Fruit fly (Drosophila melanogaster) whole organism, embryonic: ENCODE results near the gene ato.

Source experiments
- Awh ChIP-seq: fragments of 200-800 bp; sonication (Bioruptor generic); IDR thresholded peaks from 2 replicates; pipeline ENCODE4, ENCODE4 v1.3.6; 2022; ENCODE audit warnings: missing biosample characterization, missing genetic modification characterization
- Bgb ChIP-seq: fragments of 200-800 bp; sonication (Bioruptor generic); IDR thresholded peaks from 2 replicates; pipeline ENCODE4 v1.3.6; 2022; ENCODE audit warnings: missing biosample characterization, missing genetic modification characterization; ENCODE audit not compliant: partially characterized antibody
- CG1233 ChIP-seq: fragments of 200-800 bp; sonication (Bioruptor generic); optimal IDR thresholded peaks from 4 replicates; lab custom pipeline; 2018; ENCODE audit warnings: missing biosample characterization, mild to moderate bottlenecking, missing genetic modification characterization
- CG12659 ChIP-seq: fragments of 200-800 bp; sonication (Bioruptor generic); optimal IDR thresholded peaks from 3 replicates; lab custom pipeline; 2017; ENCODE audit warnings: mild to moderate bottlenecking, missing biosample characterization, missing genetic modification reagents, missing genetic modification characterization
- CG13287 ChIP-seq: fragments of 200-800 bp; sonication (Bioruptor generic); IDR thresholded peaks from 2 replicates; pipeline ENCODE4 v1.3.6; 2022; ENCODE audit warnings: missing biosample characterization, missing genetic modification characterization; ENCODE audit not compliant: partially characterized antibody
- CG13624 ChIP-seq: fragments of 200-800 bp; sonication (Bioruptor generic); optimal IDR thresholded peaks from 2 replicates; lab custom pipeline; 2016; ENCODE audit warnings: missing biosample characterization, missing genetic modification characterization
- CG13775 ChIP-seq: fragments of 200-800 bp; sonication (Bioruptor generic); optimal IDR thresholded peaks from 3 replicates; lab custom pipeline; 2017; ENCODE audit warnings: missing biosample characterization, mild to moderate bottlenecking, missing genetic modification characterization
- CG14710 ChIP-seq: fragments of 200-800 bp; sonication (Bioruptor generic); optimal IDR thresholded peaks from 3 replicates; lab custom pipeline; 2019; ENCODE audit warnings: missing biosample characterization, mild to moderate bottlenecking, missing genetic modification characterization, moderate library complexity
- CG17912 ChIP-seq: fragments of 200-800 bp; sonication (Bioruptor generic); optimal IDR thresholded peaks from 2 replicates; lab custom pipeline; 2018; ENCODE audit warnings: missing biosample characterization, mild to moderate bottlenecking, missing genetic modification characterization
- CG2678 ChIP-seq: fragments of 200-800 bp; sonication (Bioruptor generic); optimal IDR thresholded peaks from 3 replicates; lab custom pipeline; 2019; ENCODE audit warnings: missing biosample characterization, mild to moderate bottlenecking, missing genetic modification characterization, moderate library complexity
- CG30403 ChIP-seq: fragments of 200-800 bp; sonication (Bioruptor generic); optimal IDR thresholded peaks from 3 replicates; lab custom pipeline; 2016; ENCODE audit warnings: missing biosample characterization, missing genetic modification characterization
- CG3163 ChIP-seq: fragments of 200-800 bp; sonication (Bioruptor generic); optimal IDR thresholded peaks from 3 replicates; lab custom pipeline; 2016; ENCODE audit warnings: missing biosample characterization, missing genetic modification characterization
- CG33213 ChIP-seq: fragments of 200-800 bp; sonication (Bioruptor generic); optimal IDR thresholded peaks from 3 replicates; lab custom pipeline; 2016; ENCODE audit warnings: missing biosample characterization, missing genetic modification characterization
- CG6689 ChIP-seq: fragments of 200-800 bp; sonication (Bioruptor generic); IDR thresholded peaks from 2 replicates; pipeline ENCODE4 v1.3.6; 2022; ENCODE audit warnings: missing biosample characterization, missing genetic modification characterization
- CG6765 ChIP-seq: fragments of 200-800 bp; sonication (Bioruptor generic); optimal IDR thresholded peaks from 3 replicates; lab custom pipeline; 2017; ENCODE audit warnings: missing biosample characterization, mild to moderate bottlenecking, missing genetic modification characterization
- CG8765 ChIP-seq: fragments of 200-800 bp; sonication (Bioruptor generic); IDR thresholded peaks from 2 replicates; pipeline ENCODE4 v1.3.6; 2022; ENCODE audit warnings: missing biosample characterization, missing genetic modification characterization
- CG8944 ChIP-seq: fragments of 200-800 bp; sonication (Bioruptor generic); optimal IDR thresholded peaks from 3 replicates; lab custom pipeline; 2016; ENCODE audit warnings: missing biosample characterization, missing genetic modification characterization
- CG9609 ChIP-seq: fragments of 200-800 bp; sonication (Bioruptor generic); optimal IDR thresholded peaks from 3 replicates; lab custom pipeline; 2016; ENCODE audit warnings: missing biosample characterization, missing genetic modification characterization
- Dll ChIP-seq: fragments of 200-800 bp; sonication (Bioruptor generic); IDR thresholded peaks from 4 replicates; pipeline ENCODE4 v1.3.6; 2022; ENCODE audit warnings: missing biosample characterization, missing genetic modification characterization; ENCODE audit not compliant: partially characterized antibody
- Dp ChIP-seq: fragments of 200-800 bp; sonication (Bioruptor generic); optimal IDR thresholded peaks from 2 replicates; lab custom pipeline; 2018; ENCODE audit warnings: missing biosample characterization, mild to moderate bottlenecking, missing genetic modification characterization, moderate library complexity
- E2f1 ChIP-seq: fragments of 200-800 bp; sonication (Bioruptor generic); IDR thresholded peaks from 2 replicates; pipeline ENCODE4 v1.3.6; 2022; ENCODE audit warnings: missing biosample characterization, missing genetic modification characterization
- Ets97D ChIP-seq: fragments of 200-800 bp; sonication (Bioruptor generic); optimal IDR thresholded peaks from 3 replicates; lab custom pipeline; 2016; ENCODE audit warnings: missing biosample characterization, missing genetic modification characterization
- HLH54F ChIP-seq: fragments of 200-800 bp; sonication (Bioruptor generic); optimal IDR thresholded peaks from 3 replicates; lab custom pipeline; 2016; ENCODE audit warnings: missing biosample characterization, missing genetic modification characterization
- Hand ChIP-seq: fragments of 200-800 bp; sonication (Bioruptor generic); optimal IDR thresholded peaks from 2 replicates; lab custom pipeline; 2017; ENCODE audit warnings: mild to moderate bottlenecking, missing biosample characterization, missing genetic modification reagents, missing genetic modification characterization
- Hmx ChIP-seq: fragments of 200-800 bp; sonication (Bioruptor generic); optimal IDR thresholded peaks from 2 replicates; lab custom pipeline; 2016; ENCODE audit warnings: missing biosample characterization, missing genetic modification characterization
- Myb ChIP-seq: fragments of 200-800 bp; sonication (Bioruptor generic); optimal IDR thresholded peaks from 2 replicates; lab custom pipeline; 2016; ENCODE audit warnings: missing biosample characterization, missing genetic modification characterization
- NFAT ChIP-seq: fragments of 200-800 bp; sonication (Bioruptor generic); IDR thresholded peaks from 2 replicates; pipeline ENCODE4 v1.3.6; 2022; ENCODE audit warnings: missing biosample characterization, missing genetic modification characterization
- NfI ChIP-seq: fragments of 200-800 bp; sonication (Bioruptor generic); optimal IDR thresholded peaks from 3 replicates; lab custom pipeline; 2018; ENCODE audit warnings: missing biosample characterization, mild to moderate bottlenecking, missing genetic modification characterization, moderate library complexity
- Ravus ChIP-seq: fragments of 200-800 bp; sonication (Bioruptor generic); IDR thresholded peaks from 2 replicates; pipeline ENCODE4 v1.3.6; 2022; ENCODE audit warnings: missing biosample characterization, missing genetic modification characterization
- Rfx ChIP-seq: fragments of 200-800 bp; sonication (Bioruptor generic); IDR thresholded peaks from 2 replicates; pipeline ENCODE4 v1.3.6; 2022; ENCODE audit warnings: missing biosample characterization, missing genetic modification characterization
- Xbp1 ChIP-seq: fragments of 200-800 bp; sonication (Bioruptor generic); optimal IDR thresholded peaks from 3 replicates; lab custom pipeline; 2016; ENCODE audit warnings: missing biosample characterization, mild to moderate bottlenecking, missing genetic modification characterization
- bigmax ChIP-seq: fragments of 200-800 bp; sonication (Bioruptor generic); optimal IDR thresholded peaks from 2 replicates; lab custom pipeline; 2018; ENCODE audit warnings: missing biosample characterization, mild to moderate bottlenecking, missing genetic modification characterization
- cg ChIP-seq: fragments of 200-800 bp; sonication (Bioruptor generic); optimal IDR thresholded peaks from 3 replicates; lab custom pipeline; 2019; ENCODE audit warnings: missing biosample characterization, mild to moderate bottlenecking, missing genetic modification characterization, moderate library complexity
- chm ChIP-seq: fragments of 200-800 bp; sonication (Bioruptor generic); IDR thresholded peaks from 2 replicates; pipeline ENCODE4 v1.3.6; 2022; ENCODE audit warnings: missing biosample characterization, missing genetic modification characterization
- crc ChIP-seq: fragments of 200-800 bp; sonication (Bioruptor generic); optimal IDR thresholded peaks from 2 replicates; lab custom pipeline; 2016; ENCODE audit warnings: missing biosample characterization, missing genetic modification characterization
- dpn ChIP-seq, 2 experiments: fragments of 200-800 bp; sonication (Bioruptor generic); optimal IDR thresholded peaks; 3 replicates each; lab custom pipeline; 2016; ENCODE audit warnings: missing biosample characterization in 2 of 2, missing genetic modification characterization in 2 of 2
- gem ChIP-seq: fragments of 200-800 bp; sonication (Bioruptor generic); optimal IDR thresholded peaks from 2 replicates; lab custom pipeline; 2019; ENCODE audit warnings: missing biosample characterization, mild to moderate bottlenecking, missing genetic modification characterization, moderate library complexity
- her ChIP-seq: fragments of 200-800 bp; sonication (Bioruptor generic); optimal IDR thresholded peaks from 2 replicates; lab custom pipeline; 2016; ENCODE audit warnings: missing biosample characterization, missing genetic modification characterization
- hth ChIP-seq: fragments of >200 bp; optimal IDR thresholded peaks from 2 replicates; lab custom pipeline; 2017; ENCODE audit warnings: inconsistent platforms
- kay ChIP-seq: fragments of 200-800 bp; sonication (Bioruptor generic); optimal IDR thresholded peaks from 2 replicates; lab custom pipeline; 2016; ENCODE audit warnings: missing biosample characterization, missing genetic modification characterization
- nerfin-1 ChIP-seq: fragments of 200-800 bp; sonication (Bioruptor generic); optimal IDR thresholded peaks from 3 replicates; lab custom pipeline; 2019; ENCODE audit warnings: missing biosample characterization, mild to moderate bottlenecking, missing genetic modification characterization, moderate library complexity
- p53 ChIP-seq: fragments of 200-800 bp; sonication (Bioruptor generic); optimal IDR thresholded peaks from 2 replicates; lab custom pipeline; 2016; ENCODE audit warnings: missing biosample characterization, missing genetic modification characterization
- peb ChIP-seq: fragments of 200-800 bp; sonication (Bioruptor generic); IDR thresholded peaks from 2 replicates; pipeline ENCODE4 v1.3.6; 2022; ENCODE audit warnings: missing biosample characterization, missing genetic modification characterization
- pita ChIP-seq: fragments of 200-800 bp; sonication (Bioruptor generic); optimal IDR thresholded peaks from 2 replicates; lab custom pipeline; 2017; ENCODE audit warnings: missing biosample characterization, mild to moderate bottlenecking, missing genetic modification characterization
- sd ChIP-seq: fragments of 200-800 bp; sonication (Bioruptor generic); optimal IDR thresholded peaks from 3 replicates; lab custom pipeline; 2018; ENCODE audit warnings: missing biosample characterization, mild to moderate bottlenecking, missing genetic modification characterization, moderate library complexity
- slbo ChIP-seq: fragments of 200-800 bp; sonication (Bioruptor generic); IDR thresholded peaks from 2 replicates; pipeline ENCODE4 v1.3.6; 2022; ENCODE audit warnings: missing biosample characterization, missing genetic modification characterization
- sqz ChIP-seq: fragments of 200-800 bp; sonication (Bioruptor generic); optimal IDR thresholded peaks from 3 replicates; lab custom pipeline; 2018; ENCODE audit warnings: missing biosample characterization, mild to moderate bottlenecking, missing genetic modification characterization
- unpg ChIP-seq: fragments of 200-800 bp; sonication (Bioruptor generic); optimal IDR thresholded peaks from 3 replicates; lab custom pipeline; 2018; ENCODE audit warnings: missing biosample characterization, mild to moderate bottlenecking, missing genetic modification characterization, moderate library complexity
- wor ChIP-seq: fragments of 200-800 bp; sonication (Bioruptor generic); IDR thresholded peaks from 2 replicates; pipeline ENCODE4 v1.3.6; 2022; ENCODE audit warnings: missing biosample characterization, missing genetic modification characterization
- zen ChIP-seq: fragments of 200-800 bp; sonication (Bioruptor generic); optimal IDR thresholded peaks from 3 replicates; lab custom pipeline; 2018; ENCODE audit warnings: missing biosample characterization, mild to moderate bottlenecking, missing genetic modification characterization, moderate library complexity
- zf30C ChIP-seq: fragments of 200-800 bp; sonication (Bioruptor generic); optimal IDR thresholded peaks from 3 replicates; lab custom pipeline; 2018; ENCODE audit warnings: missing biosample characterization, mild to moderate bottlenecking, missing genetic modification characterization

The ato gene

dm6 chr3R:8305110-8305509 lies 27.3 kb downstream of the ato start, which contains the start of gene Sgt1 (continued):
- TF ChIP-seq hth (lab: Kevin White, UChicago) (no peak), NFAT (GFP tag; lab: Robert Waterston, UW) (peak; percentile 66; the same call in 1 of the 2 replicates), Ets97D (GFP tag; lab: Kevin White, UChicago) (peak; percentile 87), CG3163 (GFP tag; lab: Kevin White, UChicago) (no peak), Dll (GFP tag; lab: Robert Waterston, UW) (peak; percentile 85), sd (tag; lab: Kevin White, UChicago) (peak; percentile 47), CG33213 (GFP tag; lab: Kevin White, UChicago) (peak; percentile 80), CG1233 (GFP tag; lab: Kevin White, UChicago) (no peak), CG17912 (GFP tag; lab: Kevin White, UChicago) (peak; percentile 30), CG8765 (GFP tag; lab: Robert Waterston, UW) (0 out of 2 replicates have a peak, but pooled peaks have one; percentile 9), Dp (GFP tag; lab: Kevin White, UChicago) (peak; percentile 100), HLH54F (GFP tag; lab: Kevin White, UChicago) (peak; percentile 62), sqz (GFP tag; lab: Kevin White, UChicago) (no peak), CG13287 (GFP tag; lab: Robert Waterston, UW) (peak; percentile 85), wor (GFP tag; lab: Robert Waterston, UW) (no peak), CG2678 (tag; lab: Kevin White, UChicago) (no peak), zf30C (GFP tag; lab: Kevin White, UChicago) (no peak), Hand (GFP tag; lab: Kevin White, UChicago) (no peak), her (GFP tag; lab: Kevin White, UChicago) (peak; percentile 62), kay (GFP tag; lab: Kevin White, UChicago) (no peak), bigmax (GFP tag; lab: Kevin White, UChicago) (peak; percentile 50), CG6689 (GFP tag; lab: Robert Waterston, UW) (no peak), pita (GFP tag; lab: Kevin White, UChicago) (peak; percentile 85), slbo (GFP tag; lab: Robert Waterston, UW) (peak; percentile 71), crc (no peak), unpg (no peak), Myb (GFP tag; lab: Kevin White, UChicago) (peak; percentile 78), nerfin-1 (tag; lab: Kevin White, UChicago) (no peak), Xbp1 (GFP tag; lab: Kevin White, UChicago) (peak; percentile 48), NfI (GFP tag; lab: Kevin White, UChicago) (peak; percentile 61), cg (GFP tag; lab: Kevin White, UChicago) (no peak), p53 (peak; percentile 22), CG12659 (GFP tag; lab: Kevin White, UChicago) (peak; percentile 84), CG14710 (tag; lab: Kevin White, UChicago) (peak; percentile 69), CG30403 (peak; percentile 56), CG9609 (GFP tag; lab: Kevin White, UChicago) (peak; percentile 59), Rfx (GFP tag; lab: Robert Waterston, UW) (peak; percentile 74), CG6765 (GFP tag; lab: Kevin White, UChicago) (no peak), Ravus (GFP tag; lab: Robert Waterston, UW) (no peak), chm (GFP tag; lab: Robert Waterston, UW) (no peak; the same call in 1 of the 2 replicates), dpn (GFP tag; optimal IDR thresholded peaks at IDR 0.05; lab: Kevin White, UChicago) (peak; percentile 34 to 68), Awh (GFP tag; lab: Robert Waterston, UW) (no peak), zen (tag; lab: Kevin White, UChicago) (peak; percentile 78), peb (GFP tag; lab: Robert Waterston, UW) (no peak), CG13624 (GFP tag; lab: Kevin White, UChicago) (peak; percentile 72), Hmx (GFP tag; lab: Kevin White, UChicago) (no peak), gem (tag; lab: Kevin White, UChicago) (no peak), Bgb (GFP tag; lab: Robert Waterston, UW) (peak; percentile 88), CG13775 (GFP tag; lab: Kevin White, UChicago) (no peak), E2f1 (no peak), CG8944 (GFP tag; lab: Kevin White, UChicago) (peak; percentile 33)
